Worm (Caenorhabditis elegans) whole organism, L4 larva: ENCODE data around the gene nbet-1.

Source experiments
- ceh-82 ChIP-seq: sonication (generic microtip); optimal IDR thresholded peaks from 2 replicates; lab custom pipeline; 2017; ENCODE audit warnings: missing biosample characterization, missing genetic modification characterization
- lin-13 ChIP-seq: fragments of 150-350 bp; optimal IDR thresholded peaks from 2 replicates; lab custom pipeline; 2014; ENCODE audit warnings: missing biosample characterization, missing genetic modification reagents, missing genetic modification characterization
- php-3 ChIP-seq: fragments of 200-800 bp; sonication (Bioruptor generic); IDR thresholded peaks from 2 replicates; pipeline ENCODE4 v1.3.6; 2022; ENCODE audit warnings: missing genetic modification reagents, missing genetic modification characterization, missing compliant biosample characterization

- TF ChIP-seq php-3 (GFP tag; lab: Robert Waterston, UW) (no peak), ceh-82 (tag; lab: Kevin White, UChicago) (no peak), lin-13 (GFP tag; lab: Kevin White, UChicago) (no peak)
Measured at ce11 chrIV:5166030-5166429, 43.3 kb upstream of the nbet-1 start, which contains the start of gene ptp-5.1.
